Worm (Caenorhabditis elegans) whole organism, L1 larva: Measurements from ENCODE around the gene F47B7.3.

Source experiments
- C04F5.9 ChIP-seq: sonication (generic microtip); optimal IDR thresholded peaks from 2 replicates; lab custom pipeline; 2016; ENCODE audit warnings: missing genetic modification characterization, missing compliant biosample characterization
- C16A3.4 ChIP-seq: fragments of 150-350 bp; optimal IDR thresholded peaks from 2 replicates; lab custom pipeline; 2014; ENCODE audit warnings: missing biosample characterization, missing genetic modification characterization
- C34B4.2 ChIP-seq: sonication (generic microtip); optimal IDR thresholded peaks from 2 replicates; lab custom pipeline; 2017; ENCODE audit warnings: mild to moderate bottlenecking, missing genetic modification characterization, missing compliant biosample characterization
- alr-1 ChIP-seq: fragments of 200-800 bp; sonication (Bioruptor generic); optimal IDR thresholded peaks from 2 replicates; lab custom pipeline; 2018; ENCODE audit warnings: borderline replicate concordance, mild to moderate bottlenecking, missing genetic modification characterization, missing compliant biosample characterization
- aly-2 ChIP-seq: fragments of 150-350 bp; optimal IDR thresholded peaks from 2 replicates; lab custom pipeline; 2014; ENCODE audit warnings: missing biosample characterization, missing genetic modification characterization
- ceh-8 ChIP-seq: fragments of 200-800 bp; sonication (Bioruptor generic); optimal IDR thresholded peaks from 2 replicates; lab custom pipeline; 2018; ENCODE audit warnings: mild to moderate bottlenecking, missing genetic modification characterization, moderate library complexity, missing compliant biosample characterization
- ces-1 ChIP-seq: fragments of 150-350 bp; optimal IDR thresholded peaks from 2 replicates; lab custom pipeline; 2014; ENCODE audit warnings: missing biosample characterization, missing genetic modification reagents, missing genetic modification characterization
- dsc-1 ChIP-seq: sonication (generic microtip); optimal IDR thresholded peaks from 2 replicates; lab custom pipeline; 2016; ENCODE audit warnings: mild to moderate bottlenecking, missing genetic modification characterization, missing compliant biosample characterization
- efl-1 ChIP-seq, 4 experiments: fragments of 150-350 bp; optimal IDR thresholded peaks in 3 of 4; peaks in 1 of 4; 1 replicate in 1 of 4; 2 replicates in 3 of 4; lab custom pipeline; 2014; ENCODE audit warnings: missing biosample characterization in 2 of 4, missing genetic modification characterization in 2 of 4, missing genetic modification reagents in 2 of 4
- egl-13 ChIP-seq: sonication (generic microtip); optimal IDR thresholded peaks from 2 replicates; lab custom pipeline; 2016; ENCODE audit warnings: missing genotype, missing genetic modification reagents, missing genetic modification characterization, missing compliant biosample characterization
- elt-2 ChIP-seq: sonication (generic microtip); optimal IDR thresholded peaks from 2 replicates; lab custom pipeline; 2016; ENCODE audit warnings: missing genetic modification characterization, mild to moderate bottlenecking, inconsistent platforms, missing compliant biosample characterization, missing genetic modification reagents
- ets-5 ChIP-seq: fragments of 200-800 bp; sonication (Bioruptor generic); IDR thresholded peaks from 2 replicates; pipeline ENCODE4 v1.3.6; 2022; ENCODE audit warnings: missing genetic modification characterization, missing compliant biosample characterization
- fkh-4 ChIP-seq: sonication (generic microtip); optimal IDR thresholded peaks from 2 replicates; lab custom pipeline; 2016; ENCODE audit warnings: missing compliant biosample characterization, missing genetic modification characterization, borderline replicate concordance
- fkh-8 ChIP-seq: sonication (generic microtip); optimal IDR thresholded peaks from 2 replicates; lab custom pipeline; 2016; ENCODE audit warnings: mild to moderate bottlenecking, missing genetic modification characterization, missing compliant biosample characterization
- hlh-17 ChIP-seq: fragments of 200-800 bp; sonication (Bioruptor generic); optimal IDR thresholded peaks from 2 replicates; lab custom pipeline; 2018; ENCODE audit warnings: missing genetic modification characterization, mild to moderate bottlenecking, missing compliant biosample characterization, moderate library complexity, borderline replicate concordance
- irx-1 ChIP-seq: sonication (generic microtip); optimal IDR thresholded peaks from 2 replicates; lab custom pipeline; 2016; ENCODE audit warnings: missing genetic modification characterization, missing compliant biosample characterization
- lin-14 ChIP-seq: fragments of 200-800 bp; sonication (Bioruptor generic); optimal IDR thresholded peaks from 2 replicates; lab custom pipeline; 2018; ENCODE audit warnings: mild to moderate bottlenecking, missing genetic modification characterization, moderate library complexity, missing compliant biosample characterization
- lin-35 ChIP-seq, 2 experiments: fragments of 150-350 bp; optimal IDR thresholded peaks; 2 replicates each; lab custom pipeline; 2014; ENCODE audit warnings: missing biosample characterization in 2 of 2, missing genetic modification characterization in 2 of 2, missing genetic modification reagents in 2 of 2
- lin-39 ChIP-seq: fragments of 150-350 bp; optimal IDR thresholded peaks from 2 replicates; lab custom pipeline; 2014; ENCODE audit warnings: missing biosample characterization, missing genetic modification reagents, missing genetic modification characterization
- mef-2 ChIP-seq: fragments of 150-350 bp; optimal IDR thresholded peaks from 2 replicates; lab custom pipeline; 2014; ENCODE audit warnings: missing biosample characterization, missing genetic modification characterization
- nhr-19 ChIP-seq: fragments of 200-800 bp; sonication (Bioruptor generic); conservative IDR thresholded peaks from 2 replicates; pipeline ENCODE4 v1.3.6; 2022; ENCODE audit warnings: missing genetic modification characterization, missing compliant biosample characterization
- nhr-20 ChIP-seq: sonication (generic microtip); optimal IDR thresholded peaks from 2 replicates; lab custom pipeline; 2016; ENCODE audit warnings: mild to moderate bottlenecking, missing genetic modification characterization, missing compliant biosample characterization
- nhr-28 ChIP-seq: fragments of 150-350 bp; optimal IDR thresholded peaks from 2 replicates; lab custom pipeline; 2014; ENCODE audit warnings: missing biosample characterization, missing genetic modification characterization
- nhr-47 ChIP-seq: sonication (generic microtip); optimal IDR thresholded peaks from 2 replicates; lab custom pipeline; 2016; ENCODE audit warnings: mild to moderate bottlenecking, missing genetic modification characterization, moderate library complexity, missing compliant biosample characterization
- nhr-71 ChIP-seq: sonication (generic microtip); optimal IDR thresholded peaks from 2 replicates; lab custom pipeline; 2016; ENCODE audit warnings: mild to moderate bottlenecking, missing genetic modification characterization, moderate library complexity, missing compliant biosample characterization
- pag-3 ChIP-seq: sonication (generic microtip); optimal IDR thresholded peaks from 2 replicates; lab custom pipeline; 2017; ENCODE audit warnings: missing genetic modification characterization, mild to moderate bottlenecking, missing compliant biosample characterization, antibody characterized with exemption, borderline replicate concordance; ENCODE audit not compliant: insufficient read depth
- pax-3 ChIP-seq: fragments of 200-800 bp; sonication (Bioruptor generic); optimal IDR thresholded peaks from 2 replicates; lab custom pipeline; 2018; ENCODE audit warnings: mild to moderate bottlenecking, missing genetic modification characterization, moderate library complexity, missing compliant biosample characterization
- pqm-1 ChIP-seq: sonication (generic microtip); optimal IDR thresholded peaks from 3 replicates; lab custom pipeline; 2017; ENCODE audit warnings: missing biosample characterization, missing genetic modification characterization
- rnt-1 ChIP-seq: sonication (generic microtip); optimal IDR thresholded peaks from 2 replicates; lab custom pipeline; 2016; ENCODE audit warnings: mild to moderate bottlenecking, missing genetic modification characterization, moderate library complexity, missing compliant biosample characterization
- sptf-1 ChIP-seq: fragments of 150-350 bp; optimal IDR thresholded peaks from 2 replicates; lab custom pipeline; 2014; ENCODE audit warnings: missing biosample characterization, missing genetic modification characterization
- swsn-7 ChIP-seq: sonication (generic microtip); optimal IDR thresholded peaks from 2 replicates; lab custom pipeline; 2016; ENCODE audit warnings: missing genetic modification characterization, missing compliant biosample characterization
- unc-86 ChIP-seq: sonication (generic microtip); optimal IDR thresholded peaks from 2 replicates; lab custom pipeline; 2016; ENCODE audit warnings: missing genetic modification characterization, missing compliant biosample characterization
- vab-15 ChIP-seq: sonication (generic microtip); optimal IDR thresholded peaks from 2 replicates; lab custom pipeline; 2017; ENCODE audit warnings: missing genotype, mild to moderate bottlenecking, missing genetic modification characterization, missing compliant biosample characterization
- zag-1 ChIP-seq: fragments of 150-350 bp; optimal IDR thresholded peaks from 2 replicates; lab custom pipeline; 2014; ENCODE audit warnings: missing biosample characterization, missing genetic modification characterization
- ztf-11 ChIP-seq, 2 experiments: sonication (generic microtip); optimal IDR thresholded peaks; 2 replicates each; lab custom pipeline; 2016 to 2017; ENCODE audit warnings: missing genetic modification characterization in 2 of 2, missing biosample characterization in 1 of 2, missing compliant biosample characterization in 1 of 2

The F47B7.3 gene

ce11 chrX:3733321-3733720 lies 30.9 kb downstream of the F47B7.3 start:
- TF ChIP-seq pag-3 (tag; lab: Kevin White, UChicago) (peak; percentile 25), lin-14 (GFP tag; lab: Kevin White, UChicago) (peak; percentile 66), dsc-1 (peak; percentile 16), sptf-1 (tag; lab: Kevin White, UChicago) (no peak), rnt-1 (tag; lab: Kevin White, UChicago) (peak; percentile 64), ets-5 (GFP tag; lab: Robert Waterston, UW) (no peak), efl-1 (optimal IDR thresholded peaks at IDR 0.05; lab: Kevin White, UChicago) (no peak), efl-1 (GFP tag; optimal IDR thresholded peaks at IDR 0.05 in 1 of 2; lab: Kevin White, UChicago) (peak in 1 of 2 experiments; percentile 4), nhr-19 (GFP tag; lab: Robert Waterston, UW) (peak; percentile 7; the same call in 1 of the 2 replicates), alr-1 (no peak), nhr-71 (tag; lab: Kevin White, UChicago) (peak; percentile 30), C16A3.4 (tag; lab: Kevin White, UChicago) (no peak)
- TF ChIP-seq, all 84 proteins: peak for 7

ce11 chrX:3728970-3729369 lies 35.2 kb downstream of the F47B7.3 start, which contains the start of gene aex-4:
TSS of gene aex-4 (plus strand) at chrX:3729281.
- peak; percentile 54 for TF ChIP-seq dsc-1
- TF ChIP-seq pqm-1 (tag; lab: Kevin White, UChicago), result peak; percentile 69
- TF ChIP-seq ztf-11 (tag; optimal IDR thresholded peaks at IDR 0.05; lab: Kevin White, UChicago), result no peak
- TF ChIP-seq lin-39 (tag; lab: Kevin White, UChicago), result no peak
- TF ChIP-seq efl-1 (optimal IDR thresholded peaks at IDR 0.05; lab: Kevin White, UChicago), result no peak
- TF ChIP-seq efl-1 (GFP tag; optimal IDR thresholded peaks at IDR 0.05 in 1 of 2; lab: Kevin White, UChicago), result no peak
- peak; percentile 94 for TF ChIP-seq elt-2
- TF ChIP-seq ces-1 (GFP tag; lab: Kevin White, UChicago), result no peak
- TF ChIP-seq C04F5.9 (tag; lab: Kevin White, UChicago), result no peak
- no peak for TF ChIP-seq hlh-17 (GFP tag; lab: Kevin White, UChicago)
- TF ChIP-seq fkh-4 (tag; lab: Kevin White, UChicago), result no peak
- no peak for TF ChIP-seq mef-2 (tag; lab: Kevin White, UChicago)
- TF ChIP-seq nhr-71 (tag; lab: Kevin White, UChicago), result peak; percentile 34
- peak; percentile 51 for TF ChIP-seq pax-3 (tag; lab: Kevin White, UChicago)
- TF ChIP-seq nhr-47 (tag; lab: Kevin White, UChicago), result peak; percentile 12
- TF ChIP-seq lin-35 (GFP tag; optimal IDR thresholded peaks at IDR 0.05; lab: Kevin White, UChicago), result peak in 1 of 2 experiments; percentile 31
- peak; percentile 34 for TF ChIP-seq egl-13
- TF ChIP-seq irx-1 (tag; lab: Kevin White, UChicago), result no peak
- TF ChIP-seq fkh-8 (tag; lab: Kevin White, UChicago), result peak; percentile 4
- no peak for TF ChIP-seq nhr-28 (tag; lab: Kevin White, UChicago)
- TF ChIP-seq aly-2 (tag; lab: Kevin White, UChicago), result no peak
- peak; percentile 21 for TF ChIP-seq nhr-20 (tag; lab: Kevin White, UChicago)
- TF ChIP-seq lin-14 (GFP tag; lab: Kevin White, UChicago), result peak; percentile 19

DNA sequence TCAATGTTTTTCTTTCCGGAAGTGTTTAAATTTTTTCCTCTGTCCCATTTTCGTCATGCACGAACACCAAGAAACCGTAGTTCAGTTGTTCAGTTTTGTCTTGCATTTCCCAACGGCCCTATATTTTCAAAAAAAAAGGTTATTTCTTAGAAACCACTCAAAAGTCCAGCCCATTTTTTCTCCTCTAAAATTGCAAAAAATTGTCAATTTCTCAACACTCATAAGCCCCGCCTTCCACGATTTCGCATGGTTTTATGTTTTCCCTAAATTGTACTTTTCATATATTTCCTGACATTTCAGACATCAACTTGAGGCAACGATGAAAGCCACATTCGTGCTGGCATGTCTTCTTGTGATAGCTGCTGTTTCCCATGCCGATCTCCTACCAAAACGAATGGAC lies 36.9 kb downstream of the F47B7.3 start, which contains the start of gene nlp-1:
nlp-1 (plus strand) TSS at position 301 of the 400 bp plus-strand sequence.
- TF ChIP-seq pax-3 (tag; lab: Kevin White, UChicago) (no peak), swsn-7 (tag; lab: Kevin White, UChicago) (no peak), C16A3.4 (tag; lab: Kevin White, UChicago) (no peak), nhr-20 (tag; lab: Kevin White, UChicago) (no peak), zag-1 (tag; lab: Kevin White, UChicago) (no peak), ztf-11 (tag; optimal IDR thresholded peaks at IDR 0.05; lab: Kevin White, UChicago) (no peak), mef-2 (tag; lab: Kevin White, UChicago) (no peak), ces-1 (GFP tag; lab: Kevin White, UChicago) (no peak), elt-2 (no peak)

DNA sequence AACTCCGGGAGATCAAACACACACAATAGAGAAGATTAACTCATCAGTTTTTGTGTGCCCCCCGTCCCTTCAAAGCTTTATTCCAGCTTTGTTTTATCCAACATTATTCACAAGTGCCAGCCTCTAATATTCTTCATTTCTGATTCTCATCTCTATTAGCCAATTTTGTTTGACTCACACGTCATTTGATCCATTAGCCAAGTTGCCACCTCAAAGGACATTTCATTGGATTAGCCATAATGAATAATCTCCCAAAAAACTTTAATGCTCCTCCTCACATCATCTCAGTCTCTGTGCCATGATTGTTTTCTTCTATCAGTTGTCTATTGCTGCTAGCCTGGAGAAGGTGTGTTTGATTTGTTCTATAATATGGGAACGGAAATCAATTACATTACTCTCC lies 38.8 kb downstream of the F47B7.3 start:
- TF ChIP-seq fkh-4 (tag; lab: Kevin White, UChicago) (no peak), nhr-71 (tag; lab: Kevin White, UChicago) (no peak), vab-15 (tag; lab: Kevin White, UChicago) (no peak), unc-86 (no peak), C34B4.2 (tag; lab: Kevin White, UChicago) (no peak), ceh-8 (GFP tag; lab: Kevin White, UChicago) (peak; percentile 72), dsc-1 (peak; percentile 86)
